Worm (Caenorhabditis elegans) whole organism, young adult: ENCODE measurements around the gene H14A12.3.

Source experiments
- B0019.2 ChIP-seq: fragments of 200-800 bp; sonication (Bioruptor generic); conservative IDR thresholded peaks from 2 replicates; pipeline ENCODE4 v1.3.6; 2022; ENCODE audit warnings: missing genetic modification reagents, missing genetic modification characterization, missing compliant biosample characterization
- C17E4.6 ChIP-seq: fragments of 200-800 bp; sonication (Bioruptor generic); IDR thresholded peaks from 2 replicates; pipeline ENCODE4 v1.3.6; 2022; ENCODE audit warnings: missing genetic modification reagents, missing genetic modification characterization, missing compliant biosample characterization
- D2030.7 ChIP-seq: fragments of 200-800 bp; sonication (Bioruptor generic); IDR thresholded peaks from 2 replicates; pipeline ENCODE4 v1.3.6; 2022; ENCODE audit warnings: missing genetic modification reagents, missing genetic modification characterization, missing compliant biosample characterization
- F22D6.2 ChIP-seq: sonication (generic microtip); optimal IDR thresholded peaks from 2 replicates; lab custom pipeline; 2016; ENCODE audit warnings: mild to moderate bottlenecking, missing genetic modification characterization, missing compliant biosample characterization
- F33H1.4 ChIP-seq: fragments of 200-800 bp; sonication (Bioruptor generic); IDR thresholded peaks from 2 replicates; pipeline ENCODE4 v1.3.6; 2022; ENCODE audit warnings: missing genetic modification reagents, missing genetic modification characterization, missing compliant biosample characterization
- K11D2.4 ChIP-seq: fragments of 200-800 bp; sonication (Bioruptor generic); IDR thresholded peaks from 2 replicates; pipeline ENCODE4 v1.3.6; 2022; ENCODE audit warnings: missing genetic modification reagents, missing genetic modification characterization, missing compliant biosample characterization
- T26A5.8 ChIP-seq: sonication (generic microtip); optimal IDR thresholded peaks from 2 replicates; lab custom pipeline; 2016; ENCODE audit warnings: missing genetic modification characterization, missing compliant biosample characterization
- Y53G8AR.9 ChIP-seq: fragments of 200-800 bp; sonication (Bioruptor generic); conservative IDR thresholded peaks from 2 replicates; pipeline ENCODE4 v1.3.6; 2022; ENCODE audit warnings: missing genetic modification reagents, missing genetic modification characterization, missing compliant biosample characterization
- Y79H2A.3 ChIP-seq: fragments of 200-800 bp; sonication (Bioruptor generic); conservative IDR thresholded peaks from 2 replicates; pipeline ENCODE4 v1.3.6; 2022; ENCODE audit warnings: missing genetic modification reagents, missing genetic modification characterization, missing compliant biosample characterization
- athp-1 ChIP-seq: sonication (generic microtip); optimal IDR thresholded peaks from 2 replicates; lab custom pipeline; 2017; ENCODE audit warnings: mild to moderate bottlenecking, missing genetic modification characterization, missing compliant biosample characterization
- attf-5 ChIP-seq: fragments of 200-800 bp; sonication (Bioruptor generic); optimal IDR thresholded peaks from 2 replicates; lab custom pipeline; 2018; ENCODE audit warnings: mild to moderate bottlenecking, missing genetic modification characterization, missing compliant biosample characterization
- bed-1 ChIP-seq: fragments of 200-800 bp; sonication (Bioruptor generic); IDR thresholded peaks from 2 replicates; pipeline ENCODE4 v1.3.6; 2022; ENCODE audit warnings: missing genetic modification reagents, missing genetic modification characterization, missing compliant biosample characterization
- bed-2 ChIP-seq: fragments of 200-800 bp; sonication (Bioruptor generic); IDR thresholded peaks from 2 replicates; pipeline ENCODE4 v1.3.6; 2022; ENCODE audit warnings: missing genetic modification reagents, missing genetic modification characterization, missing compliant biosample characterization
- ceh-100 ChIP-seq: fragments of 200-800 bp; sonication (Bioruptor generic); IDR thresholded peaks from 2 replicates; pipeline ENCODE4 v1.3.6; 2022; ENCODE audit warnings: missing genetic modification reagents, missing genetic modification characterization, missing compliant biosample characterization
- ceh-40 ChIP-seq: fragments of 200-800 bp; sonication (Bioruptor generic); IDR thresholded peaks from 2 replicates; pipeline ENCODE4 v1.3.6; 2022; ENCODE audit warnings: missing genetic modification characterization, missing compliant biosample characterization
- chd-7 ChIP-seq: sonication (generic microtip); optimal IDR thresholded peaks from 2 replicates; lab custom pipeline; 2016; ENCODE audit warnings: mild to moderate bottlenecking, missing genetic modification characterization, moderate library complexity, missing compliant biosample characterization
- die-1 ChIP-seq: sonication (generic microtip); optimal IDR thresholded peaks from 2 replicates; lab custom pipeline; 2016; ENCODE audit warnings: missing genotype, mild to moderate bottlenecking, missing genetic modification characterization, missing compliant biosample characterization
- dox-1 ChIP-seq: fragments of 200-800 bp; sonication (Bioruptor generic); IDR thresholded peaks from 2 replicates; pipeline ENCODE4 v1.3.6; 2022; ENCODE audit warnings: missing genetic modification reagents, missing genetic modification characterization, missing compliant biosample characterization
- efl-1 ChIP-seq: fragments of 150-350 bp; optimal IDR thresholded peaks from 2 replicates; lab custom pipeline; 2014; ENCODE audit warnings: missing biosample characterization, missing genetic modification reagents, missing genetic modification characterization
- hlh-12 ChIP-seq: sonication (generic microtip); optimal IDR thresholded peaks from 2 replicates; lab custom pipeline; 2016; ENCODE audit warnings: missing genetic modification characterization, missing compliant biosample characterization
- hmg-1.2 ChIP-seq: fragments of 200-800 bp; sonication (Bioruptor generic); IDR thresholded peaks from 2 replicates; pipeline ENCODE4 v1.3.6; 2022; ENCODE audit warnings: missing genetic modification reagents, missing genetic modification characterization, missing compliant biosample characterization
- lag-1 ChIP-seq: fragments of 200-800 bp; sonication (Bioruptor generic); IDR thresholded peaks from 2 replicates; pipeline ENCODE4 v1.3.6; 2022; ENCODE audit warnings: missing genetic modification reagents, missing genetic modification characterization, missing compliant biosample characterization
- let-526 ChIP-seq: fragments of 200-800 bp; sonication (Bioruptor generic); IDR thresholded peaks from 2 replicates; pipeline ENCODE4 v1.3.6; 2022; ENCODE audit warnings: missing genetic modification reagents, missing genetic modification characterization, missing compliant biosample characterization
- let-607 ChIP-seq, 2 experiments: fragments of 200-800 bp in 1 of 2; sonication (Bioruptor generic) in 1 of 2; sonication (generic microtip) in 1 of 2; optimal IDR thresholded peaks; 2 replicates each; lab custom pipeline; 2016 to 2018; ENCODE audit warnings: mild to moderate bottlenecking in 2 of 2, missing compliant biosample characterization in 2 of 2, missing genetic modification characterization in 2 of 2, moderate library complexity in 2 of 2, missing genotype in 1 of 2
- lin-40 ChIP-seq: sonication (generic microtip); optimal IDR thresholded peaks from 2 replicates; lab custom pipeline; 2016; ENCODE audit warnings: missing genetic modification characterization, mild to moderate bottlenecking, missing compliant biosample characterization, missing genotype, missing genetic modification reagents
- madf-3 ChIP-seq: fragments of 200-800 bp; sonication (Bioruptor generic); IDR thresholded peaks from 2 replicates; pipeline ENCODE4 v1.3.6; 2022; ENCODE audit warnings: missing genetic modification reagents, missing genetic modification characterization, missing compliant biosample characterization
- mcd-1 ChIP-seq: fragments of 200-800 bp; sonication (Bioruptor generic); IDR thresholded peaks from 2 replicates; pipeline ENCODE4 v1.3.6; 2022; ENCODE audit warnings: missing genetic modification reagents, missing genetic modification characterization, missing compliant biosample characterization
- nfyb-1 ChIP-seq: fragments of 200-800 bp; sonication (Bioruptor generic); IDR thresholded peaks from 2 replicates; pipeline ENCODE4 v1.3.6; 2022; ENCODE audit warnings: missing genetic modification reagents, missing genetic modification characterization, missing compliant biosample characterization
- nhr-27 ChIP-seq: fragments of 200-800 bp; sonication (Bioruptor generic); optimal IDR thresholded peaks from 2 replicates; lab custom pipeline; 2018; ENCODE audit warnings: mild to moderate bottlenecking, missing genetic modification characterization, moderate library complexity, missing compliant biosample characterization
- pha-4 ChIP-seq: fragments of 150-350 bp; sonication (generic microtip); optimal IDR thresholded peaks from 2 replicates; lab custom pipeline; 2014; ENCODE audit warnings: missing biosample characterization, missing genetic modification reagents, missing genetic modification characterization
- repo-1 ChIP-seq: sonication (generic microtip); optimal IDR thresholded peaks from 2 replicates; lab custom pipeline; 2017; ENCODE audit warnings: mild to moderate bottlenecking, missing genetic modification characterization, missing compliant biosample characterization
- snpc-1.1 ChIP-seq: sonication (generic microtip); optimal IDR thresholded peaks from 2 replicates; lab custom pipeline; 2017; ENCODE audit warnings: missing genetic modification characterization, mild to moderate bottlenecking, missing compliant biosample characterization, antibody characterized with exemption, moderate library complexity, missing genotype, missing genetic modification reagents; ENCODE audit not compliant: insufficient read depth
- somi-1 ChIP-seq: fragments of 200-800 bp; sonication (Bioruptor generic); optimal IDR thresholded peaks from 2 replicates; lab custom pipeline; 2018; ENCODE audit warnings: mild to moderate bottlenecking, missing genetic modification characterization, missing compliant biosample characterization
- tbx-9 ChIP-seq: sonication (generic microtip); optimal IDR thresholded peaks from 2 replicates; lab custom pipeline; 2016; ENCODE audit warnings: borderline replicate concordance, missing genetic modification characterization, inconsistent platforms, missing compliant biosample characterization
- unc-130 ChIP-seq: sonication (generic microtip); optimal IDR thresholded peaks from 2 replicates; lab custom pipeline; 2016; ENCODE audit warnings: missing genetic modification reagents, missing genetic modification characterization, missing compliant biosample characterization
- ztf-25 ChIP-seq: fragments of 200-800 bp; sonication (Bioruptor generic); IDR thresholded peaks from 2 replicates; pipeline ENCODE4 v1.3.6; 2022; ENCODE audit warnings: missing genetic modification reagents, missing genetic modification characterization, missing compliant biosample characterization

The H14A12.3 gene

DNA sequence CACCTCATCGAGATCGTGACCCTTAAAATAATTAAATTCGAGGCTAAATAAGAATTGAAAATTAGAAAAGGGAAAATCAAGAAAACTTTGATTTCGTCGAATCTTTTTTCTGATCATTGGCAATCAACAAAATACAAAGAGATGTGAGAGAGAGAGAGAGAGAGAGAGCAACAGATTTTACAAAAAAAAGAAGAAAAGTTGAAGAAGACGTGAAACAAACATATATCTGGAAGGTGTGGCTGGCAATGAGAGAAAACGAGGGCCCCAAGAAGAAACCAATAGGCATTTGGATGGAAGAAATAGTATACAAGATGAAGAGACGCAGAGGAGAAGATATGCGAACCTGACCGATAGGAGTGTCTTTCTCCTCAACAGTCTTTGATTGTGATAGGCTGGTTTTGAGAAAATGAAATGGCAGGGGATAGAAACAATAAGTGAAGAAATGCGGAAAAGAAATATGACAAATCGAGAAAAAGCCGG, 25.5 kb downstream of the H14A12.3 start, which contains the start of gene mup-4:
TSS of gene mup-4 (minus strand) at position 51 of the 480 bp plus-strand sequence.
- TF ChIP-seq chd-7 (tag; lab: Kevin White, UChicago) (no peak), hmg-1.2 (GFP tag; lab: Robert Waterston, UW) (peak; percentile 78), hlh-12 (tag; lab: Kevin White, UChicago) (no peak), F33H1.4 (GFP tag; lab: Robert Waterston, UW) (no peak), pha-4 (no peak)

DNA sequence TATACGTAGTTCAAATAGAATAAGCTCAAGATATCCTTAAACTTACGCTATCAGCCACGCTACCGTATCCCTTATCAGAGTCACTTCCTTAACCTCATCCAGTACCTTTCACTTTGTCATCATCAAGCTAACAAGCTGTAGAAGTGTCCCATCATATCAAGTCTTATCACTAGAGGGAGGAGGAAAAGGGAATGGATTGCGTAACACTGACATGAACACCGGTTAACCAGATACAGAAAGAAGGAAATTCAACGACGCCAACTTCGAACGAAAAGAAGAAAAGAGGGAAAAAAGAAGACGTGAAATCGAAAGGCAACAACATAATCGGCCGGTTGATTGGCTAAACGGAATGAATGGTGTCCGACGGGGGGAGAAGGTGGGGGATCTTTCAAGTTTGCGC, 26.5 kb downstream of the H14A12.3 start:
- TF ChIP-seq snpc-1.1 (tag; lab: Kevin White, UChicago) (no peak), let-607 (tag; optimal IDR thresholded peaks at IDR 0.05; lab: Kevin White, UChicago) (no peak), attf-5 (GFP tag; lab: Kevin White, UChicago) (no peak), bed-1 (GFP tag; lab: Robert Waterston, UW) (no peak), tbx-9 (tag; lab: Kevin White, UChicago) (no peak), mcd-1 (GFP tag; lab: Robert Waterston, UW) (no peak), unc-130 (GFP tag; lab: Kevin White, UChicago) (no peak), bed-2 (GFP tag; lab: Robert Waterston, UW) (no peak), athp-1 (tag; lab: Kevin White, UChicago) (no peak), nfyb-1 (GFP tag; lab: Robert Waterston, UW) (no peak), ztf-25 (no peak), Y79H2A.3 (no peak), madf-3 (GFP tag; lab: Robert Waterston, UW) (no peak), somi-1 (no peak), ceh-40 (GFP tag; lab: Robert Waterston, UW) (no peak), die-1 (no peak), lag-1 (GFP tag; lab: Robert Waterston, UW) (no peak)

DNA sequence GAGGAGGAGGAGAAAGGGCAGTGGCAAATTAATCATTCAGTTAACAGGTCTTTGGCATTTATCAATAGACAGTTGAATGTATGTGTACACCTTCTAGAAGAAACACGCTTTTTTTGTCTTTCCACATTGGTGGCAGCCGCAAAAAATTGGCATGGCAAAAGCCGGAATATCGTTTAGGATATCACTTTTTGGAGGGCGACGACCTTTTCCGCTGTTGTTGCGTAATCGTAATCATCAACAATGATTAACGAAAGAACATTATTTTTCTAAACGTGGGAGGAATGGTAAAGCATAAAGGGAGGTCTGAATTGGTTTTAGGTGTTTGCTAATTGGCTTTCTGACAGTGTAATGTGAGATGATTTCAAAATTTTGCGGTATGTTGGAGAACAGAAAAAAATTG, 28.3 kb downstream of the H14A12.3 start:
- TF ChIP-seq let-526 (GFP tag; lab: Robert Waterston, UW) (no peak), C17E4.6 (GFP tag; lab: Robert Waterston, UW) (no peak), lin-40 (tag; lab: Kevin White, UChicago) (no peak), T26A5.8 (tag; lab: Kevin White, UChicago) (no peak), F22D6.2 (tag; lab: Kevin White, UChicago) (no peak), tbx-9 (tag; lab: Kevin White, UChicago) (no peak), repo-1 (no peak), dox-1 (no peak), ceh-40 (GFP tag; lab: Robert Waterston, UW) (no peak), B0019.2 (GFP tag; lab: Robert Waterston, UW) (no peak), D2030.7 (no peak), ceh-100 (GFP tag; lab: Robert Waterston, UW) (no peak), K11D2.4 (GFP tag; lab: Robert Waterston, UW) (no peak), Y53G8AR.9 (GFP tag; lab: Robert Waterston, UW) (no peak), nhr-27 (no peak), bed-1 (GFP tag; lab: Robert Waterston, UW) (no peak), efl-1 (GFP tag; lab: Kevin White, UChicago) (no peak)
- TF ChIP-seq, all 124 proteins: peak for 0
